Fruit fly (Drosophila melanogaster) whole organism, embryonic: ENCODE data around the gene CG1309.

ENCODE experiments used
- Atf3 ChIP-seq: fragments of 200-800 bp; sonication (Bioruptor generic); optimal IDR thresholded peaks from 3 replicates; lab custom pipeline; 2016; ENCODE audit warnings: missing biosample characterization, missing genetic modification characterization
- C15 ChIP-seq: fragments of 200-800 bp; sonication (Bioruptor generic); IDR thresholded peaks from 3 replicates; pipeline ENCODE4 v1.3.6; 2022; ENCODE audit warnings: missing biosample characterization, missing genetic modification characterization
- CG10565 ChIP-seq: fragments of 200-800 bp; sonication (Bioruptor generic); optimal IDR thresholded peaks from 3 replicates; lab custom pipeline; 2016; ENCODE audit warnings: missing biosample characterization, mild to moderate bottlenecking, missing genetic modification characterization
- CG10979 ChIP-seq: fragments of 200-800 bp; sonication (Bioruptor generic); optimal IDR thresholded peaks from 2 replicates; lab custom pipeline; 2018; ENCODE audit warnings: missing biosample characterization, mild to moderate bottlenecking, missing genetic modification characterization, moderate library complexity
- CG12071 ChIP-seq: fragments of 200-800 bp; sonication (Bioruptor generic); optimal IDR thresholded peaks from 3 replicates; lab custom pipeline; 2018; ENCODE audit warnings: missing biosample characterization, mild to moderate bottlenecking, missing genetic modification characterization
- CG12391 ChIP-seq: fragments of 200-800 bp; sonication (Bioruptor generic); optimal IDR thresholded peaks from 3 replicates; lab custom pipeline; 2018; ENCODE audit warnings: missing biosample characterization, mild to moderate bottlenecking, missing genetic modification characterization, moderate library complexity
- CG13287 ChIP-seq: fragments of 200-800 bp; sonication (Bioruptor generic); IDR thresholded peaks from 2 replicates; pipeline ENCODE4 v1.3.6; 2022; ENCODE audit warnings: missing biosample characterization, missing genetic modification characterization; ENCODE audit not compliant: partially characterized antibody
- CG15011 ChIP-seq: fragments of 200-800 bp; sonication (Bioruptor generic); optimal IDR thresholded peaks from 3 replicates; lab custom pipeline; 2018; ENCODE audit warnings: missing biosample characterization, mild to moderate bottlenecking, missing genetic modification characterization
- CG15073 ChIP-seq: fragments of 200-800 bp; sonication (Bioruptor generic); optimal IDR thresholded peaks from 2 replicates; lab custom pipeline; 2016; ENCODE audit warnings: missing biosample characterization, missing genetic modification characterization
- CG1603 ChIP-seq: fragments of 200-800 bp; sonication (Bioruptor generic); optimal IDR thresholded peaks from 2 replicates; lab custom pipeline; 2019; ENCODE audit warnings: missing biosample characterization, mild to moderate bottlenecking, missing genetic modification characterization, moderate library complexity
- CG17186 ChIP-seq: fragments of 200-800 bp; sonication (Bioruptor generic); optimal IDR thresholded peaks from 3 replicates; lab custom pipeline; 2017; ENCODE audit warnings: missing biosample characterization, missing genetic modification reagents, missing genetic modification characterization
- CG17359 ChIP-seq: fragments of 200-800 bp; sonication (Bioruptor generic); optimal IDR thresholded peaks from 3 replicates; lab custom pipeline; 2018; ENCODE audit warnings: missing biosample characterization, mild to moderate bottlenecking, missing genetic modification characterization, moderate library complexity
- CG1792 ChIP-seq: fragments of 200-800 bp; sonication (Bioruptor generic); optimal IDR thresholded peaks from 2 replicates; lab custom pipeline; 2016; ENCODE audit warnings: missing biosample characterization, missing genetic modification characterization
- CG18011 ChIP-seq: fragments of 200-800 bp; sonication (Bioruptor generic); optimal IDR thresholded peaks from 2 replicates; lab custom pipeline; 2017; ENCODE audit warnings: missing biosample characterization, missing genetic modification characterization, mild to moderate bottlenecking, moderate library complexity, missing genotype
- CG2116 ChIP-seq: fragments of 200-800 bp; sonication (Bioruptor generic); optimal IDR thresholded peaks from 3 replicates; lab custom pipeline; 2018; ENCODE audit warnings: missing biosample characterization, mild to moderate bottlenecking, missing genetic modification characterization
- CG2889 ChIP-seq: fragments of 200-800 bp; sonication (Bioruptor generic); IDR thresholded peaks from 3 replicates; pipeline ENCODE4 v1.3.6; 2022; ENCODE audit warnings: missing biosample characterization, missing genetic modification characterization
- CG30431 ChIP-seq: fragments of 200-800 bp; sonication (Bioruptor generic); optimal IDR thresholded peaks from 2 replicates; lab custom pipeline; 2017; ENCODE audit warnings: missing biosample characterization, missing genetic modification characterization
- CG32532 ChIP-seq: fragments of 200-800 bp; sonication (Bioruptor generic); IDR thresholded peaks from 2 replicates; pipeline ENCODE4 v1.3.6; 2022; ENCODE audit warnings: missing biosample characterization, missing genetic modification characterization
- CG3838 ChIP-seq: fragments of 200-800 bp; sonication (Bioruptor generic); optimal IDR thresholded peaks from 3 replicates; lab custom pipeline; 2016; ENCODE audit warnings: missing biosample characterization, missing genetic modification characterization
- CG4328 ChIP-seq: fragments of 200-800 bp; sonication (Bioruptor generic); optimal IDR thresholded peaks from 3 replicates; lab custom pipeline; 2017; ENCODE audit warnings: missing biosample characterization, missing genetic modification reagents, missing genetic modification characterization
- CG4820 ChIP-seq: fragments of 200-800 bp; sonication (Bioruptor generic); optimal IDR thresholded peaks from 3 replicates; lab custom pipeline; 2016; ENCODE audit warnings: missing biosample characterization, missing genetic modification characterization
- CG6175 ChIP-seq: fragments of 200-800 bp; sonication (Bioruptor generic); IDR thresholded peaks from 3 replicates; pipeline ENCODE4 v1.3.6; 2022; ENCODE audit warnings: missing biosample characterization, missing genetic modification characterization
- CG7928 ChIP-seq: fragments of 200-800 bp; sonication (Bioruptor generic); optimal IDR thresholded peaks from 2 replicates; lab custom pipeline; 2017; ENCODE audit warnings: missing biosample characterization, mild to moderate bottlenecking, missing genetic modification characterization
- CG7987 ChIP-seq: fragments of 200-800 bp; sonication (Bioruptor generic); optimal IDR thresholded peaks from 2 replicates; lab custom pipeline; 2018; ENCODE audit warnings: missing biosample characterization, mild to moderate bottlenecking, missing genetic modification characterization, moderate library complexity
- CG9932 ChIP-seq: fragments of 200-800 bp; sonication (Bioruptor generic); IDR thresholded peaks from 2 replicates; pipeline ENCODE4 v1.3.6; 2022; ENCODE audit warnings: missing biosample characterization, missing genetic modification characterization
- Drgx ChIP-seq: fragments of 200-800 bp; sonication (Bioruptor generic); IDR thresholded peaks from 2 replicates; pipeline ENCODE4 v1.3.6; 2022; ENCODE audit warnings: missing biosample characterization, missing genetic modification characterization
- HLH4C ChIP-seq: fragments of 200-800 bp; sonication (Bioruptor generic); IDR thresholded peaks from 3 replicates; pipeline ENCODE4 v1.3.6; 2022; ENCODE audit warnings: missing biosample characterization, missing genetic modification characterization; ENCODE audit not compliant: partially characterized antibody
- Hmr ChIP-seq: fragments of 200-800 bp; sonication (Bioruptor generic); optimal IDR thresholded peaks from 3 replicates; lab custom pipeline; 2017; ENCODE audit warnings: mild to moderate bottlenecking, missing biosample characterization, missing genetic modification reagents, missing genetic modification characterization
- Hr3 ChIP-seq: fragments of 200-800 bp; sonication (Bioruptor generic); optimal IDR thresholded peaks from 3 replicates; lab custom pipeline; 2016; ENCODE audit warnings: missing biosample characterization, missing genetic modification characterization
- Max ChIP-seq: fragments of 200-800 bp; sonication (Bioruptor generic); optimal IDR thresholded peaks from 2 replicates; lab custom pipeline; 2016; ENCODE audit warnings: missing biosample characterization, mild to moderate bottlenecking, missing genetic modification characterization
- Nf-YA ChIP-seq: fragments of 200-800 bp; sonication (Bioruptor generic); IDR thresholded peaks from 2 replicates; pipeline ENCODE4 v1.3.6; 2022; ENCODE audit warnings: missing biosample characterization, missing genetic modification characterization
- NfI ChIP-seq: fragments of 200-800 bp; sonication (Bioruptor generic); optimal IDR thresholded peaks from 3 replicates; lab custom pipeline; 2018; ENCODE audit warnings: missing biosample characterization, mild to moderate bottlenecking, missing genetic modification characterization, moderate library complexity
- PHDP ChIP-seq: fragments of 200-800 bp; sonication (Bioruptor generic); optimal IDR thresholded peaks from 3 replicates; lab custom pipeline; 2018; ENCODE audit warnings: missing biosample characterization, mild to moderate bottlenecking, missing genetic modification characterization, moderate library complexity
- Sin3A ChIP-seq: fragments of >200 bp; optimal IDR thresholded peaks from 2 replicates; lab custom pipeline; 2018
- Taf1 ChIP-seq: fragments of 200-800 bp; sonication (Bioruptor generic); IDR thresholded peaks from 2 replicates; pipeline ENCODE4 v1.3.6; 2022; ENCODE audit warnings: missing biosample characterization, missing genetic modification characterization
- ap ChIP-seq: fragments of 200-800 bp; sonication (Bioruptor generic); IDR thresholded peaks from 2 replicates; pipeline ENCODE4 v1.3.6; 2022; ENCODE audit warnings: missing biosample characterization, missing genetic modification characterization
- bigmax ChIP-seq: fragments of 200-800 bp; sonication (Bioruptor generic); optimal IDR thresholded peaks from 2 replicates; lab custom pipeline; 2018; ENCODE audit warnings: missing biosample characterization, mild to moderate bottlenecking, missing genetic modification characterization
- corto ChIP-seq: fragments of 200-800 bp; sonication (Bioruptor generic); optimal IDR thresholded peaks from 2 replicates; lab custom pipeline; 2016; ENCODE audit warnings: missing biosample characterization, mild to moderate bottlenecking, missing genetic modification characterization, moderate library complexity
- da ChIP-seq: fragments of 200-800 bp; sonication (Bioruptor generic); optimal IDR thresholded peaks from 2 replicates; lab custom pipeline; 2016; ENCODE audit warnings: missing biosample characterization, missing genetic modification characterization
- eyg ChIP-seq: fragments of 200-800 bp; sonication (Bioruptor generic); optimal IDR thresholded peaks from 3 replicates; lab custom pipeline; 2016; ENCODE audit warnings: missing biosample characterization, missing genetic modification characterization
- gcm ChIP-seq: fragments of 200-800 bp; sonication (Bioruptor generic); optimal IDR thresholded peaks from 2 replicates; lab custom pipeline; 2019; ENCODE audit warnings: missing biosample characterization, mild to moderate bottlenecking, missing genetic modification characterization, moderate library complexity
- gt ChIP-seq: fragments of 200-800 bp; sonication (Bioruptor generic); IDR thresholded peaks from 2 replicates; pipeline ENCODE4 v1.3.6; 2022; ENCODE audit warnings: missing biosample characterization, missing genetic modification characterization
- inv ChIP-seq: fragments of 200-800 bp; sonication (Bioruptor generic); IDR thresholded peaks from 2 replicates; pipeline ENCODE4 v1.3.6; 2022; ENCODE audit warnings: missing biosample characterization, missing genetic modification characterization; ENCODE audit not compliant: partially characterized antibody
- lola ChIP-seq, 3 experiments: fragments of >200 bp in 2 of 3; fragments of 200-800 bp in 1 of 3; sonication (Bioruptor generic) in 1 of 3; optimal IDR thresholded peaks; 2 replicates each; lab custom pipeline; 2017 to 2019; ENCODE audit warnings: missing biosample characterization in 3 of 3, missing genetic modification characterization in 3 of 3, mild to moderate bottlenecking in 1 of 3, moderate library complexity in 1 of 3
- otp ChIP-seq: fragments of 200-800 bp; sonication (Bioruptor generic); IDR thresholded peaks from 3 replicates; pipeline ENCODE4, ENCODE4 v1.3.6; 2022; ENCODE audit warnings: missing biosample characterization, missing genetic modification characterization
- pb ChIP-seq: fragments of 200-800 bp; sonication (Bioruptor generic); optimal IDR thresholded peaks from 3 replicates; lab custom pipeline; 2016; ENCODE audit warnings: missing biosample characterization, missing genetic modification characterization
- pho ChIP-seq: fragments of 200-800 bp; sonication (Bioruptor generic); optimal IDR thresholded peaks from 2 replicates; lab custom pipeline; 2016; ENCODE audit warnings: missing biosample characterization, missing genetic modification characterization
- ranshi ChIP-seq: fragments of 200-800 bp; sonication (Bioruptor generic); IDR thresholded peaks from 2 replicates; pipeline ENCODE4 v1.3.6; 2022; ENCODE audit warnings: missing biosample characterization, missing genetic modification characterization
- schlank ChIP-seq: fragments of 200-800 bp; sonication (Bioruptor generic); optimal IDR thresholded peaks from 2 replicates; lab custom pipeline; 2018; ENCODE audit warnings: missing biosample characterization, mild to moderate bottlenecking, missing genetic modification characterization
- tll ChIP-seq, 2 experiments: fragments of 200-800 bp in 1 of 2; fragments of >200 bp in 1 of 2; sonication (Bioruptor generic) in 1 of 2; optimal IDR thresholded peaks; 2 replicates each; lab custom pipeline; 2017 to 2019; ENCODE audit warnings: missing biosample characterization in 2 of 2, missing genetic modification characterization in 2 of 2, mild to moderate bottlenecking in 1 of 2, moderate library complexity in 1 of 2

Gene CG1309

DNA sequence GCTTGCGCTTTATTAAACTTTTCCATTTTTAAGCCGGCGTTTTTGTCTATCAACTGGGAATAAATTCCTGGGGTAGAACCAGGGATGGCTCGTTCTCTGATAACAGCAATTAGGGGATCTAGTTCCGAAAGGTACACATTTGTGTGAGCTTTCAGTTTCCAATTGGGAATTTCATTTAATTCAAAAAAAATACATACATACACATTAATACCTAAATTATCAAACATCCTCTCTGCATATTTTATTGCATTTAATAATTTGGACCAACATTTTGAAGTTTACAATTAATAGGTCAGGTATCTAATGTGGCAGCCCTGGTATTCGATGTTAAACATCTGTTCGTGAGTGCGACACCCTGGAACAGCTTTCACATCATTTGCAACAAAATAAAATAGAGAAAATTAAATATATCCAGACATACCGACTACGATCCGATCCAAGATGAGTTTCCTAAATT lies at the start of gene CG1309, which contains the start of gene CG15011 (continued):
- TF ChIP-seq PHDP (tag; lab: Kevin White, UChicago): peak; percentile 83
- peak; percentile 78 for TF ChIP-seq NfI (GFP tag; lab: Kevin White, UChicago)
- peak; percentile 70 for TF ChIP-seq CG18011
- peak; percentile 77 for TF ChIP-seq gcm (GFP tag; lab: Kevin White, UChicago)
- peak; percentile 8 for TF ChIP-seq schlank (tag; lab: Kevin White, UChicago)
- TF ChIP-seq Sin3A: peak; percentile 71
- TF ChIP-seq CG7987 (GFP tag; lab: Kevin White, UChicago): peak; percentile 45
- TF ChIP-seq CG2889 (GFP tag; lab: Robert Waterston, UW): peak; percentile 74; the same call in 2 of the 3 replicates
- TF ChIP-seq CG12071: no peak
- peak; percentile 39; the same call in 1 of the 2 replicates for TF ChIP-seq inv (GFP tag; lab: Robert Waterston, UW)
- peak; percentile 100 for TF ChIP-seq CG7928 (GFP tag; lab: Kevin White, UChicago)
- TF ChIP-seq CG4820 (GFP tag; lab: Kevin White, UChicago): peak; percentile 81
- TF ChIP-seq da (GFP tag; lab: Kevin White, UChicago): peak; percentile 87
- no peak for TF ChIP-seq corto
- peak; percentile 66 for TF ChIP-seq Taf1 (GFP tag; lab: Robert Waterston, UW)
- TF ChIP-seq Nf-YA (GFP tag; lab: Robert Waterston, UW): no peak
- peak; percentile 40 for TF ChIP-seq CG30431 (GFP tag; lab: Kevin White, UChicago)
- peak; percentile 73 for TF ChIP-seq CG1792 (GFP tag; lab: Kevin White, UChicago)
- TF ChIP-seq CG32532: peak; percentile 83
- peak; percentile 14 for TF ChIP-seq CG10565 (GFP tag; lab: Kevin White, UChicago)
- TF ChIP-seq eyg: peak; percentile 66
- TF ChIP-seq CG6175 (GFP tag; lab: Robert Waterston, UW): no peak
- TF ChIP-seq Drgx: peak; percentile 75
- TF ChIP-seq CG9932 (GFP tag; lab: Robert Waterston, UW): peak; percentile 87
- TF ChIP-seq CG15073 (GFP tag; lab: Kevin White, UChicago): peak; percentile 26
- TF ChIP-seq Max (GFP tag; lab: Kevin White, UChicago): peak; percentile 84
- peak; percentile 82 for TF ChIP-seq pb (GFP tag; lab: Kevin White, UChicago)
- peak; percentile 81 for TF ChIP-seq Hmr (GFP tag; lab: Kevin White, UChicago)
- peak in 1 of 3 experiments; percentile 87 for TF ChIP-seq lola (GFP tag; optimal IDR thresholded peaks at IDR 0.05; lab: Kevin White, UChicago)
- peak; percentile 79; the same call in 1 of the 2 replicates for TF ChIP-seq ranshi (GFP tag; lab: Robert Waterston, UW)
- no peak for TF ChIP-seq ap (GFP tag; lab: Robert Waterston, UW)
- TF ChIP-seq CG4328 (GFP tag; lab: Kevin White, UChicago): peak; percentile 76
- TF ChIP-seq CG3838: peak; percentile 64
- TF ChIP-seq CG13287: peak; percentile 64; the same call in 1 of the 2 replicates
- peak; percentile 62 for TF ChIP-seq CG17186 (GFP tag; lab: Kevin White, UChicago)
- peak; percentile 76 for TF ChIP-seq CG2116 (GFP tag; lab: Kevin White, UChicago)
- peak; percentile 81 for TF ChIP-seq CG10979 (tag; lab: Kevin White, UChicago)
- peak; percentile 70; the same call in 2 of the 3 replicates for TF ChIP-seq otp (GFP tag; lab: Robert Waterston, UW)
- no peak for TF ChIP-seq tll (GFP tag; optimal IDR thresholded peaks at IDR 0.05; lab: Kevin White, UChicago)
- TF ChIP-seq CG17359: peak; percentile 76
- TF ChIP-seq CG15011 (GFP tag; lab: Kevin White, UChicago): no peak
- TF ChIP-seq pho (GFP tag; lab: Kevin White, UChicago): peak; percentile 91
- peak; percentile 85 for TF ChIP-seq Atf3 (GFP tag; lab: Kevin White, UChicago)
- TF ChIP-seq CG12391 (tag; lab: Kevin White, UChicago): peak; percentile 93
- TF ChIP-seq C15: peak; percentile 60; the same call in 1 of the 3 replicates
- TF ChIP-seq bigmax (GFP tag; lab: Kevin White, UChicago): no peak
- no peak for TF ChIP-seq gt (GFP tag; lab: Robert Waterston, UW)
- peak; percentile 93 for TF ChIP-seq Hr3 (GFP tag; lab: Kevin White, UChicago)
- TF ChIP-seq HLH4C (GFP tag; lab: Robert Waterston, UW): no peak
- peak; percentile 88 for TF ChIP-seq CG1603 (tag; lab: Kevin White, UChicago)
